Fruit fly (Drosophila melanogaster): ENCODE results near the gene stas.

stas gene

dm6 chrX:17594745-17595144 lies 33.0 kb downstream of the stas start:
- TF ChIP-seq N (GFP tag; optimal IDR thresholded peaks at IDR 0.05), result no peak
- no peak for TF ChIP-seq tai (GFP tag; optimal IDR thresholded peaks at IDR 0.05)
- TF ChIP-seq jim (GFP tag; optimal IDR thresholded peaks at IDR 0.05), result no peak
- TF ChIP-seq ey (GFP tag; optimal IDR thresholded peaks at IDR 0.05), result no peak
- no peak for TF ChIP-seq Rel (GFP tag; optimal IDR thresholded peaks at IDR 0.05)
- no peak for TF ChIP-seq Rel (tag; optimal IDR thresholded peaks at IDR 0.05)
- TF ChIP-seq Jra (GFP tag; optimal IDR thresholded peaks at IDR 0.05), result no peak
- TF ChIP-seq CrebA (GFP tag; optimal IDR thresholded peaks at IDR 0.05; ENCODE audit: borderline replicate concordance), result no peak
- TF ChIP-seq GATAd (GFP tag; optimal IDR thresholded peaks at IDR 0.05), result no peak
- TF ChIP-seq Abd-B (GFP tag; optimal IDR thresholded peaks at IDR 0.05), result no peak
- TF ChIP-seq woc (GFP tag; optimal IDR thresholded peaks at IDR 0.05), result no peak
- no peak for TF ChIP-seq sage (GFP tag; optimal IDR thresholded peaks at IDR 0.05)
- TF ChIP-seq brk (GFP tag; optimal IDR thresholded peaks at IDR 0.05), result no peak
- no peak for TF ChIP-seq foxo (GFP tag; optimal IDR thresholded peaks at IDR 0.05)
- TF ChIP-seq h (GFP tag; optimal IDR thresholded peaks at IDR 0.05), result no peak
- no peak for TF ChIP-seq Hnf4 (GFP tag; optimal IDR thresholded peaks at IDR 0.05)
- TF ChIP-seq dmrt93B (GFP tag; optimal IDR thresholded peaks at IDR 0.05), result no peak

- TF ChIP-seq Hr78 (GFP tag; optimal IDR thresholded peaks at IDR 0.05), result no peak
- TF ChIP-seq usp (GFP tag; optimal IDR thresholded peaks at IDR 0.05), result no peak
- no peak for TF ChIP-seq br (GFP tag; optimal IDR thresholded peaks at IDR 0.05)
- TF ChIP-seq dl (GFP tag; optimal IDR thresholded peaks at IDR 0.05; ENCODE audit: insufficient read depth in 1 of 2, partially characterized antibody in 2 of 2), result no peak
- TF ChIP-seq Dif (GFP tag; optimal IDR thresholded peaks at IDR 0.05; ENCODE audit: partially characterized antibody), result no peak
- TF ChIP-seq Vsx2 (GFP tag; optimal IDR thresholded peaks at IDR 0.05; ENCODE audit: partially characterized antibody), result no peak
- TF ChIP-seq CG9705 (GFP tag; optimal IDR thresholded peaks at IDR 0.05), result no peak
- TF ChIP-seq pan (optimal IDR thresholded peaks at IDR 0.05), result no peak
- no peak for TF ChIP-seq dmrt93B (GFP tag; optimal IDR thresholded peaks at IDR 0.05)
- TF ChIP-seq Sp1 (GFP tag; optimal IDR thresholded peaks at IDR 0.05), result no peak
- no peak for TF ChIP-seq tai (GFP tag; optimal IDR thresholded peaks at IDR 0.05)
- TF ChIP-seq Abd-B (GFP tag; optimal IDR thresholded peaks at IDR 0.05), result no peak
- no peak for TF ChIP-seq dsf (GFP tag; optimal IDR thresholded peaks at IDR 0.05; ENCODE audit: borderline replicate concordance)
- no peak for TF ChIP-seq N (GFP tag; optimal IDR thresholded peaks at IDR 0.05)
These were observed 39.1 kb downstream of the stas start, which contains the start of gene CG12992 for dm6 chrX:17588565-17588964. Gene CG12992 (plus strand): TSS chrX:17588865.

- TF ChIP-seq rgr (GFP tag; optimal IDR thresholded peaks at IDR 0.05) (peak; percentile 11), dl (GFP tag; optimal IDR thresholded peaks at IDR 0.05; ENCODE audit: insufficient read depth in 1 of 2, partially characterized antibody in 2 of 2) (no peak), psq (GFP tag; optimal IDR thresholded peaks at IDR 0.05) (peak; percentile 10), ey (GFP tag; optimal IDR thresholded peaks at IDR 0.05) (peak; percentile 19), brk (GFP tag; optimal IDR thresholded peaks at IDR 0.05) (no peak)
These were observed 39.6 kb downstream of the stas start for dm6 chrX:17588134-17588533.

dm6 chrX:17585892-17586291 lies 41.8 kb downstream of the stas start:
- no peak for TF ChIP-seq OdsH (GFP tag; optimal IDR thresholded peaks at IDR 0.05)
- TF ChIP-seq GATAd (GFP tag; optimal IDR thresholded peaks at IDR 0.05), result no peak
- TF ChIP-seq dmrt93B (GFP tag; optimal IDR thresholded peaks at IDR 0.05), result no peak
- no peak for TF ChIP-seq lola (GFP tag; optimal IDR thresholded peaks at IDR 0.05)
- TF ChIP-seq N (GFP tag; optimal IDR thresholded peaks at IDR 0.05), result no peak
- TF ChIP-seq HLH106 (tag; optimal IDR thresholded peaks at IDR 0.05), result no peak
- TF ChIP-seq Jra (GFP tag; optimal IDR thresholded peaks at IDR 0.05), result no peak
- TF ChIP-seq Myc (optimal IDR thresholded peaks at IDR 0.05), result no peak
- no peak for TF ChIP-seq rgr (GFP tag; optimal IDR thresholded peaks at IDR 0.05)
- no peak for TF ChIP-seq Hr78 (GFP tag; optimal IDR thresholded peaks at IDR 0.05)
- TF ChIP-seq woc (GFP tag; optimal IDR thresholded peaks at IDR 0.05), result no peak
- TF ChIP-seq Hnf4 (GFP tag; optimal IDR thresholded peaks at IDR 0.05), result no peak
- no peak for TF ChIP-seq ey (GFP tag; optimal IDR thresholded peaks at IDR 0.05)
- no peak for TF ChIP-seq Abd-B (GFP tag; optimal IDR thresholded peaks at IDR 0.05)

dm6 chrX:17583706-17584105 lies 44.0 kb downstream of the stas start:
- TF ChIP-seq jim (GFP tag; optimal IDR thresholded peaks at IDR 0.05) (no peak), OdsH (GFP tag; optimal IDR thresholded peaks at IDR 0.05) (no peak), Jra (GFP tag; optimal IDR thresholded peaks at IDR 0.05) (no peak), CG9705 (GFP tag; optimal IDR thresholded peaks at IDR 0.05) (no peak), sv (GFP tag; optimal IDR thresholded peaks at IDR 0.05) (no peak), rgr (GFP tag; optimal IDR thresholded peaks at IDR 0.05) (no peak)
